Worm (Caenorhabditis elegans) whole organism, L2 larva: ENCODE measurements around the gene slmp-1.

Experiments
- fos-1 ChIP-seq: fragments of 150-350 bp; optimal IDR thresholded peaks from 2 replicates; lab custom pipeline; 2014; ENCODE audit warnings: missing biosample characterization, missing genetic modification characterization
- mab-5 ChIP-seq: fragments of 150-350 bp; optimal IDR thresholded peaks from 2 replicates; lab custom pipeline; 2014; ENCODE audit warnings: missing biosample characterization, missing genetic modification characterization
- nhr-237 ChIP-seq: fragments of 150-350 bp; optimal IDR thresholded peaks from 2 replicates; lab custom pipeline; 2014; ENCODE audit warnings: missing biosample characterization, missing genetic modification characterization
- unc-62 ChIP-seq: fragments of 150-350 bp; optimal IDR thresholded peaks from 2 replicates; lab custom pipeline; 2014; ENCODE audit warnings: missing biosample characterization, missing genetic modification reagents, missing genetic modification characterization
- ztf-11 ChIP-seq: sonication (generic microtip); optimal IDR thresholded peaks from 2 replicates; lab custom pipeline; 2017; ENCODE audit warnings: missing biosample characterization, missing genetic modification characterization

DNA sequence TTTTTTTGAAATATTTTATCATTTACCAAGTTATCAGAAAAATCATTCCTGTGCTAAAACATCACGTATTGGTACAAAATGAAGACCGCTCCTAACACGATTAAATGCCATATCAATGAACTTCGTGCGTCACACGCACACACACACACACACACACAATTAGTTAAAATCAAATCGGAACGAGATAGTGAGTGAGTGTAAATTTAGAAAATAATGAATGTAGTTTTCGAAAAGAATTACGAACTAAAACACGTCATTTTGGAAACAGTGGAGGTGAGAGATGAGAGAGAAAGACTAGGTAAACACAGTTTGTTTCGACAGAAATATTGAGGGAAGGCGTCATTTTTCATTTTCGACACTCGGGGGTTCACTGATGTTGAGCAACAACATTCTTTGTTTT is 46.7 kb upstream of the slmp-1 start:
- TF ChIP-seq ztf-11 (tag; lab: Kevin White, UChicago): no peak
- no peak for TF ChIP-seq mab-5 (tag; lab: Kevin White, UChicago)
- no peak for TF ChIP-seq unc-62 (GFP tag; lab: Kevin White, UChicago)
- peak; percentile 90 for TF ChIP-seq fos-1 (tag; lab: Kevin White, UChicago)
- TF ChIP-seq nhr-237 (tag; lab: Kevin White, UChicago): no peak
